Worm (Caenorhabditis elegans): ENCODE measurements around the gene C06A1.6.

C06A1.6 gene

DNA sequence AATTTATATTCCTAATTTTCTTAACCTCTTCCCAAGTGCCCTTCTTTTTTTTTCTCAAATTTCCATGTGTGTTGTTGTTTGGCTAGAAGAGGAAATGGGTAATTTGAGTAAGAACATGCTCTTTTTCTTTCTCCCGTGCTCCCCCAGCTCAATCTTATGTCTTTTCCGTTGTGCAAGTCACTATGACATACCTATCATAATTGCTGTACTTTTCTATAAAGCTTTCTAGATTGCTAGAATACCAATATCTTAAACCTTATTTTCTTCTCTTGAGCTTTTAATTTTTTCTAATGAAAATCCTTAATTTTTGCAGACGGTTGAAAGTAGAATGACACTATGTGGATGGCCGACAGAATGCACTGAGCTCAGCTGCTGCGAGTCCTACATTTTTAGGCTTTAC, 5.8 kb upstream of the C06A1.6 start, which contains the start of gene txt-13:
Gene txt-13, plus strand, starts transcription at position 301 of the 400 bp plus-strand sequence.
- TF ChIP-seq set-16 (GFP tag; IDR thresholded peaks at IDR 0.05) (no peak), ztf-7 (tag; optimal IDR thresholded peaks at IDR 0.05) (no peak), lin-13 (GFP tag; optimal IDR thresholded peaks at IDR 0.05) (no peak), cey-2 (tag; optimal IDR thresholded peaks at IDR 0.05; ENCODE audit: borderline replicate concordance, insufficient read depth) (no peak), zfp-2 (tag; optimal IDR thresholded peaks at IDR 0.05) (no peak), nhr-10 (tag; optimal IDR thresholded peaks at IDR 0.05) (no peak), madf-9 (GFP tag; conservative IDR thresholded peaks at IDR 0.05) (no peak), F37D6.2 (tag; optimal IDR thresholded peaks at IDR 0.05) (no peak), ZK546.5 (tag; optimal IDR thresholded peaks at IDR 0.05) (no peak), tag-97 (GFP tag; IDR thresholded peaks at IDR 0.05) (no peak), mep-1 (tag; optimal IDR thresholded peaks at IDR 0.05) (no peak), ceh-20 (GFP tag; IDR thresholded peaks at IDR 0.05) (no peak), snpc-1.2 (GFP tag; IDR thresholded peaks at IDR 0.05) (no peak), sdz-12 (GFP tag; optimal IDR thresholded peaks at IDR 0.05) (no peak), saeg-2 (GFP tag; IDR thresholded peaks at IDR 0.05) (no peak), nhr-42 (GFP tag; IDR thresholded peaks at IDR 0.05) (no peak), D1046.2 (GFP tag; IDR thresholded peaks at IDR 0.05) (no peak), mdt-29 (GFP tag; IDR thresholded peaks at IDR 0.05) (no peak), ceh-44 (GFP tag; IDR thresholded peaks at IDR 0.05) (no peak)

DNA sequence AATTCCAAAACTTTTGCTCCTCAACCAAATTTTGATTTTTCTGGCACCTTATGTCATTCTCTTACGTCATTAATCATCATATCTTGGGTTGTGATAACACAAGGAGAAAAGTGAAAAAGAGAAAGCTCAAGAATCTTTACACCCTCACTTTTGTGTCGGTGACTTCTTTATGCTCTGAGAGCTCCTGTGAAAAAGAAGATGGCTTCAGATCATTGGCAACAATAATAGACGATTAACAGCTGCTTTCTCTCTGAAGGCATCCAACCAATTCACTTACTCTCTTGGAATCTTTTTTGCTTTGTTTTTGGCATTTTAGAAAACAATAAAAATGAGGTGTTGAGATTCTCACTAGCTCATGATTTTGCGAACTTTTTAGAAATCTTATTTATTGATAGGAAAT, 5.0 kb upstream of the C06A1.6 start:
- TF ChIP-seq daf-16 (GFP tag; optimal IDR thresholded peaks at IDR 0.05) (peak in 1 of 2 experiments; percentile 54), daf-16 (tag; optimal IDR thresholded peaks at IDR 0.05) (no peak), nhr-11 (tag; optimal IDR thresholded peaks at IDR 0.05) (peak; percentile 75), nhr-48 (tag; optimal IDR thresholded peaks at IDR 0.05) (no peak)

DNA sequence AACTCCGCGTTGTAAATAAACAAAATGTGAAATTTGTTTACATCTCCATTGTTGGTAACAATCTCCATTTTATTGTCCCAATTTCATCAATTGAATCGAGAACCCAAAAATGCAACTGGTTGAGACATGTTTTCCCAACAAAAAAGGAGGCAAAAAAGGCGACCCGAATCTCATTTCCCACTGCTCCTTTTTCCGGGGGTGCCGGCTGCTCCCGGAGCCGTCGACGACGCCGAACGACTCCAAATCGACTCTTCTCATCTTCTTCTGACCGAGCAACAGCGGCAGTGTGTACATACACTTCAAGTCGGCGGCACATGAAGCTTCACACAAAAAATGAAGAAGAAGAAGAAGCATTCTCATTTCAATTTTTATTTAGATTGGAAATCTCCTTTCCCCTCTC, 2.0 kb upstream of the C06A1.6 start:
- no peak for TF ChIP-seq ztf-11 (tag; optimal IDR thresholded peaks at IDR 0.05)
- TF ChIP-seq aha-1 (tag): peak; percentile 77
- TF ChIP-seq set-16 (GFP tag; IDR thresholded peaks at IDR 0.05): peak; percentile 53; the same call in 1 of the 2 replicates

DNA sequence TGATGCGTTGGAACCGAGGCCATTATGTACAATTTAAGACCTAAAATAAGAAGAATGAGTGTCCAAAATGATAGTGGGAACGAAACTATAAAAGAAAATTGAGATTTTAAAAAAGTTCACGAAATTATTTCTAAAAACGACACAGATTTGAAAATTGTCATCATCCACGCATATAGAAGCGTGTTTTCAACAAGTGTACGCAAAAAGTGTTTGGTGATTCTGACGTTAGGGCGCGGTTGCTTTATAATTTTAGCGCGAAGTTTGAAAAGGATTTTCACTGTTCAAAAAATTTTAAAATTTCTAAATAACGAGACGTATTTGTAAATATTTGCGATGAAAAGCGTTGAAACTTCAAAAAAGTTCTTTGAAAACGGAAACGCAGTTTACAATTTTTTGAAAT, 1.1 kb downstream of the C06A1.6 start, which contains the start of gene cdc-48.1:
Gene cdc-48.1, minus strand, starts transcription at position 40 of the 400 bp plus-strand sequence.
- TF ChIP-seq dmd-8 (GFP tag; IDR thresholded peaks at IDR 0.05) (peak; percentile 72; the same call in 1 of the 2 replicates), zfp-3 (GFP tag; conservative IDR thresholded peaks at IDR 0.05) (peak; percentile 100), fos-1 (tag; optimal IDR thresholded peaks at IDR 0.05) (peak; percentile 93), lin-38 (GFP tag; IDR thresholded peaks at IDR 0.05) (peak; percentile 100), madf-5 (GFP tag; IDR thresholded peaks at IDR 0.05) (peak; percentile 88 to 94; a peak in 3 of 4 replicates), ceh-44 (GFP tag; IDR thresholded peaks at IDR 0.05) (peak; percentile 96), ceh-32 (tag; optimal IDR thresholded peaks at IDR 0.05; ENCODE audit: poor library complexity) (peak; percentile 81), snpc-1.2 (GFP tag; IDR thresholded peaks at IDR 0.05) (peak; percentile 94), daf-16 (GFP tag; optimal IDR thresholded peaks at IDR 0.05) (peak; percentile 91 to 94), daf-16 (tag; optimal IDR thresholded peaks at IDR 0.05) (peak; percentile 97), hif-1 (tag; optimal IDR thresholded peaks at IDR 0.05) (peak; percentile 89 to 97), dpl-1 (GFP tag; optimal IDR thresholded peaks at IDR 0.05) (peak; percentile 100), php-3 (GFP tag; IDR thresholded peaks at IDR 0.05) (peak; percentile 96), F37D6.2 (tag; optimal IDR thresholded peaks at IDR 0.05) (peak; percentile 97), egl-43 (GFP tag; IDR thresholded peaks at IDR 0.05) (peak; percentile 95), ceh-82 (tag; optimal IDR thresholded peaks at IDR 0.05) (peak; percentile 74), nhr-111 (GFP tag; optimal IDR thresholded peaks at IDR 0.05) (peak; percentile 79), F26F4.8 (GFP tag; conservative IDR thresholded peaks at IDR 0.05) (peak; percentile 54; the same call in 1 of the 2 replicates), lin-39 (tag; optimal IDR thresholded peaks at IDR 0.05) (peak; percentile 98), spr-3 (GFP tag; optimal IDR thresholded peaks at IDR 0.05) (peak; percentile 98), egl-27 (tag; optimal IDR thresholded peaks at IDR 0.05) (peak; percentile 65), skn-1 (tag; optimal IDR thresholded peaks at IDR 0.05) (peak; percentile 73), zfp-2 (tag; optimal IDR thresholded peaks at IDR 0.05) (peak; percentile 94), ces-1 (GFP tag; optimal IDR thresholded peaks at IDR 0.05) (peak; percentile 97), tag-97 (GFP tag; IDR thresholded peaks at IDR 0.05) (0 out of 2 replicates have a peak, but pooled peaks have one; percentile 73), T20F7.1 (GFP tag; optimal IDR thresholded peaks at IDR 0.05) (peak; percentile 99), dmd-9 (GFP tag; IDR thresholded peaks at IDR 0.05) (peak; percentile 98), set-16 (GFP tag; IDR thresholded peaks at IDR 0.05) (peak; percentile 30; the same call in 1 of the 2 replicates), nhr-76 (tag; optimal IDR thresholded peaks at IDR 0.05) (peak; percentile 91)
